Fruit fly (Drosophila melanogaster): ENCODE measurements around the gene Sec22.

Sec22 gene

DNA sequence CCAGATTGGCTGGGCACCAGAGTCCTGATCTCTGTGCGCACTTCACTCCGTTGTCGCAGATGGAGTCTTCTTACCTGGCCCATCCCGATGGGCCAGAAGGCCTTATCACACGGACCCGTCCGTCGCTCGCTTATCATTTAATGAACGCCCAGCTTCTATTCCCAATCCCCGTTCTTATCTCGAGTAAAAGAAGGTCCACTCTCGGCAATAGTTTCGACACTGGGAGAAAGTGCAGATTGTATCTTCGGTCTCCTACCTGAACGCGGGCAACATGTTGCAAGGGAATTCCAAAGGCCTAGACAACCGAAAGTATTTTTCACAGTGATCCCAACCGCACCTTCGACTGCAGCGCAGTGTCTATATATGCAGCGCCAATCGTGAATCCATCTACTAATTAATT, 39.8 kb upstream of the Sec22 start:
- TF ChIP-seq CG9948 (tag; optimal IDR thresholded peaks at IDR 0.05), result peak; percentile 25
- TF ChIP-seq CG15710 (tag; optimal IDR thresholded peaks at IDR 0.05), result peak; percentile 6
- TF ChIP-seq CG32121 (GFP tag; IDR thresholded peaks at IDR 0.05), result no peak
- TF ChIP-seq CG8159 (tag; optimal IDR thresholded peaks at IDR 0.05), result peak; percentile 66
- peak; percentile 45 for TF ChIP-seq CG14655 (GFP tag; optimal IDR thresholded peaks at IDR 0.05)
- 0 out of 3 replicates have a peak, but pooled peaks have one; percentile 13 for TF ChIP-seq fd96Ca (GFP tag; IDR thresholded peaks at IDR 0.05)
- peak; percentile 6 for TF ChIP-seq CG17806 (tag; optimal IDR thresholded peaks at IDR 0.05)
- TF ChIP-seq Ets98B (GFP tag; IDR thresholded peaks at IDR 0.05), result no peak

DNA sequence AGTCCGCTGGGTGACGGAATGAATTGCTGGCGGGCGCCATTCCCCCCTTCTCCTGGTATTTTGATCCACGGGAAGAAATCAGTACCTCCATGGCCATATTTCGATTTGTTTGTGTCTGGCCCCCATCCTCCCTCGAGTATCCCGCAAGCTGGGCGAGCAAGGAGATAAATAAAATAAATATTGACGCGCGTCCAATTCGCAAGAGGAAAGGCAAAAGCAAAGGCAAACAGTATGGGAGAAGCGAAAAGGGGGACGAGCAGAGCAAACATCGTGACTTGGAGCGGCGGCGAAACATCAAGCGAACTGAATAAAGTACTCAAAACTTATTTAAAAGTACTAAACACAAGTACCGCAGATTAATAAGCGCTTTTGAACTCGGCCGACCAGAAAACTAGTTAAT, 37.9 kb upstream of the Sec22 start:
- TF ChIP-seq CG12605 (GFP tag; IDR thresholded peaks at IDR 0.05) (0 out of 2 replicates have a peak, but pooled peaks have one; percentile 7), CG13204 (GFP tag; optimal IDR thresholded peaks at IDR 0.05) (peak; percentile 67), Ets98B (GFP tag; IDR thresholded peaks at IDR 0.05) (no peak), fd96Ca (GFP tag; IDR thresholded peaks at IDR 0.05) (no peak), CG34367 (tag; optimal IDR thresholded peaks at IDR 0.05) (peak; percentile 44), rn (GFP tag; IDR thresholded peaks at IDR 0.05) (no peak), CG15710 (tag; optimal IDR thresholded peaks at IDR 0.05) (peak; percentile 11), CG17806 (tag; optimal IDR thresholded peaks at IDR 0.05) (no peak), CG4496 (GFP tag; IDR thresholded peaks at IDR 0.05) (no peak; the same call in 2 of the 3 replicates), Snoo (tag; optimal IDR thresholded peaks at IDR 0.05) (peak; percentile 61), Pif1B (GFP tag; optimal IDR thresholded peaks at IDR 0.05) (peak; percentile 71), CG8159 (tag; optimal IDR thresholded peaks at IDR 0.05) (peak; percentile 47), CG10348 (GFP tag; IDR thresholded peaks at IDR 0.05) (no peak), CG8301 (tag; optimal IDR thresholded peaks at IDR 0.05) (no peak), CG9948 (tag; optimal IDR thresholded peaks at IDR 0.05) (no peak), EcR (GFP tag; optimal IDR thresholded peaks at IDR 0.05) (no peak), gl (tag; optimal IDR thresholded peaks at IDR 0.05) (peak; percentile 50), CG14655 (GFP tag; optimal IDR thresholded peaks at IDR 0.05) (peak; percentile 25), D1 (tag; optimal IDR thresholded peaks at IDR 0.05) (no peak), CG32121 (GFP tag; IDR thresholded peaks at IDR 0.05) (no peak), Pif1A (GFP tag; optimal IDR thresholded peaks at IDR 0.05) (peak; percentile 60)

DNA sequence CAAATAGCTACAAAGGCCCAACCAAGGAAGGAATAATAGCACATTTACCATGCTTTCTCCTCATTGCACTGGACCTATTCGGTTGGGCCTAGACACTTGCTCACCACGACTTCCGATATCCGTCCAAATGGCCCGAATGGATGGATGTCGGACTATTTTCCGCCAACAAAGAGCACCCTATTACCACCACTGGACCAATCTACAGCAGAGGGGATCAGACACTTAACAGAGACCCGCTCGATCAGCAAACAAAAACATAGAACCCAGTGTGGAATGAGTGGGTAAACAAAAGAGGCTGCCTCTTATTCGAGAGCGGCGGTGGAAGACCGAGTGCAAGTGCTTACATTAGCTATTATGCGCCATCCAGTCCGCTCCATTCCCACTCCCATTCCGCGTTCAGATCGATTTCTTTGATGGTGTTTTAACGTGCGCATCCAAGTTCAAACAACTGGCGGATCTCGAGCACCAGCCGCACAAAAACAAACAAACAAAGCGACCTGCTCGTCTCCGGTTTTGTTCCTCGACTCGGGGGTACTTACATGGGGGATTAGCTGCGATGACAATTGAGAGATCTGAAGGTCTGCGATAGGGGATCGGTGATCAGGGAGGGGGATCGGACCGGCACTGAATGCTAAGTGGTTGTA, 37.3 kb upstream of the Sec22 start:
- TF ChIP-seq CG9948 (tag; optimal IDR thresholded peaks at IDR 0.05), result no peak
- no peak for TF ChIP-seq CG8301 (tag; optimal IDR thresholded peaks at IDR 0.05)
- no peak for TF ChIP-seq gl (tag; optimal IDR thresholded peaks at IDR 0.05)

DNA sequence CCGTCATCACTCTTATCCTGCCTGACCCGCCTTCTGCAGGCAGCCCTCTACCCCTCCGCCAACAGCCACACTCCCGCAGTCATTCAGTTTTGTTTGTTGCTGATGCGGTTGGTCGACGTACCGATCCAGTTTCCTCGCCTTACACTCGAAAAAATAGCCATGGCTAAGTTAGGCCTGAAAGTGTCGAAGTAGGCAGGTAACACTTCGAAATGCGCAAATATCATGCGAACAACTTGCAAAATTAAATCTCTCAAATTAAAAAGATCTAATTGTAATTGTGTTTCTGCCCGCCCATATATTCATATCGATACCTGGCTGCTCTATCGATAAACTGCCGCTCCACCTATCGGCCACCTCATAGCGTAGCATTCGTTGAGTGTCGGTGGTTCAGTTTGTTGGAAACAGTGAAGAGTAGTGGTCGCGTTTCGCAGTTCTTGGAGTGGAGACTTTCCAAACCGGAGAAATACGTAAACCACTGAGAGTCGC, 36.2 kb upstream of the Sec22 start, which contains the start of gene fz3:
TSS of gene fz3 (plus strand) at position 307 of the 486 bp plus-strand sequence.
- TF ChIP-seq Ets98B (GFP tag; IDR thresholded peaks at IDR 0.05) (peak; percentile 78), fd96Ca (GFP tag; IDR thresholded peaks at IDR 0.05) (peak; percentile 76), Pif1A (GFP tag; optimal IDR thresholded peaks at IDR 0.05) (peak; percentile 78), CG32121 (GFP tag; IDR thresholded peaks at IDR 0.05) (no peak), CG17806 (tag; optimal IDR thresholded peaks at IDR 0.05) (peak; percentile 63), Snoo (tag; optimal IDR thresholded peaks at IDR 0.05) (peak; percentile 61), CG15710 (tag; optimal IDR thresholded peaks at IDR 0.05) (peak; percentile 68), rn (GFP tag; IDR thresholded peaks at IDR 0.05) (no peak), CG8159 (tag; optimal IDR thresholded peaks at IDR 0.05) (peak; percentile 67), D1 (tag; optimal IDR thresholded peaks at IDR 0.05) (no peak), CG12605 (GFP tag; IDR thresholded peaks at IDR 0.05) (peak; percentile 46; the same call in 1 of the 2 replicates), CG14655 (GFP tag; optimal IDR thresholded peaks at IDR 0.05) (peak; percentile 70), CG8301 (tag; optimal IDR thresholded peaks at IDR 0.05) (peak; percentile 64), CG13204 (GFP tag; optimal IDR thresholded peaks at IDR 0.05) (peak; percentile 89), CG9948 (tag; optimal IDR thresholded peaks at IDR 0.05) (peak; percentile 47), CG10348 (GFP tag; IDR thresholded peaks at IDR 0.05) (no peak), Pif1B (GFP tag; optimal IDR thresholded peaks at IDR 0.05) (peak; percentile 79), EcR (GFP tag; optimal IDR thresholded peaks at IDR 0.05) (peak; percentile 62), CG34367 (tag; optimal IDR thresholded peaks at IDR 0.05) (peak; percentile 37), CG4496 (GFP tag; IDR thresholded peaks at IDR 0.05) (peak; percentile 74; the same call in 2 of the 3 replicates), gl (tag; optimal IDR thresholded peaks at IDR 0.05) (peak; percentile 60)

DNA sequence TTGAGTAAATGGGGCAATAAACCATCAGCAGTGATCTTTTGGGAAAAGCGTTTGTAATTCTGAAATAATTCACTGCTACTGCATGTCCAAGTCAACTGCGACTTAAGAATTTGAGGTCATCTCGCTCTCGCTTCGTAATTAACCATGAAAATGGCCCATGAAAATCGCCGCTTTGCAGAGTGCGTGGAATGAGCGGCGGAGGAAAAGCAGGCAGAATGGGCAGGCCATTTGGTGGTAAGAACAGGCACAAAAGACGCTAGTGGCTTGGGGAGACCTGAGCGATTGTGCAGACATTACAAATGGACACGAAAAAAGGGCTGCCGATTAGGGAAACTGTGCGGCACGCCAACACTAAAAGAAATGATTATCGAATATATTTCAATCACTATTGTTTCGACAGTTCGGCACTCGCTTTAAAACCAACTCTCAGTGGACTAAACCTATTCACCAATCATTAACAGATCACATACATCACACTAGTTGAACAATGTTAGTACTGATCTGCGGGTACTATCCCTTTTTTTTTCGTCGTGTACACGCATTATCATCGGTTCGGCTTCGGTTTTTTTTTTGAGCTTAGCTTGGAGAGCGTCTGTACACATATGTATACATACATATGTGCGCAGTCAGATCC, 34.3 kb upstream of the Sec22 start:
- peak; percentile 28 for TF ChIP-seq CG8159 (tag; optimal IDR thresholded peaks at IDR 0.05)
- TF ChIP-seq Pif1B (GFP tag; optimal IDR thresholded peaks at IDR 0.05), result no peak
- TF ChIP-seq Snoo (tag; optimal IDR thresholded peaks at IDR 0.05), result no peak
- peak; percentile 43 for TF ChIP-seq CG17806 (tag; optimal IDR thresholded peaks at IDR 0.05)
- no peak for TF ChIP-seq CG13204 (GFP tag; optimal IDR thresholded peaks at IDR 0.05)
- TF ChIP-seq CG9948 (tag; optimal IDR thresholded peaks at IDR 0.05), result peak; percentile 39
- TF ChIP-seq CG34367 (tag; optimal IDR thresholded peaks at IDR 0.05), result peak; percentile 19
- TF ChIP-seq CG15710 (tag; optimal IDR thresholded peaks at IDR 0.05), result no peak
- TF ChIP-seq CG32121 (GFP tag; IDR thresholded peaks at IDR 0.05), result no peak
- peak; percentile 9 for TF ChIP-seq CG14655 (GFP tag; optimal IDR thresholded peaks at IDR 0.05)
